In genomic region chr3L:10666511-10667003, dm6 we compare ENCODE assay signal across 5 fruit fly cellular contexts.
TF ChIP-seq lines count a peak whose summit lies in the region.

No protein-coding gene starts in this region.

- no peak for TF ChIP-seq CTCF in whole organism, embryonic (GFP tag; optimal IDR thresholded peaks at IDR 0.05; lab: Kevin White, UChicago)

TF ChIP-seq in whole organism, 6 proteins besides CTCF, POLR2A, EP300 and RAD21:
- TF ChIP-seq psq (optimal IDR thresholded peaks at IDR 0.05; lab: Kevin White, UChicago) (no peak), usp (GFP tag; optimal IDR thresholded peaks at IDR 0.05; lab: Kevin White, UChicago) (no peak), pan (optimal IDR thresholded peaks at IDR 0.05; lab: Kevin White, UChicago) (no peak), Dll (optimal IDR thresholded peaks at IDR 0.05; lab: Kevin White, UChicago) (peak; percentile 56)

TF ChIP-seq in whole organism, embryonic, 481 proteins besides CTCF, POLR2A, EP300 and RAD21 (continues in another document):
- peak; percentile 95 for TF ChIP-seq gcm (GFP tag; optimal IDR thresholded peaks at IDR 0.05; lab: Kevin White, UChicago)
- no peak for TF ChIP-seq luna (GFP tag; optimal IDR thresholded peaks at IDR 0.05; lab: Kevin White, UChicago)
- peak; percentile 12 for TF ChIP-seq CG15479 (GFP tag; optimal IDR thresholded peaks at IDR 0.05; lab: Kevin White, UChicago)
- TF ChIP-seq sens (GFP tag; lab: Kevin White, UChicago), result peak; percentile 46
- no peak for TF ChIP-seq CG3726 (GFP tag; IDR thresholded peaks at IDR 0.05; lab: Robert Waterston, UW)
- peak; percentile 57 for TF ChIP-seq CG5245 (GFP tag; optimal IDR thresholded peaks at IDR 0.05; lab: Kevin White, UChicago)
- TF ChIP-seq CG11093 (GFP tag; IDR thresholded peaks at IDR 0.05; lab: Robert Waterston, UW), result no peak
- TF ChIP-seq dmrt11E (tag; optimal IDR thresholded peaks at IDR 0.05; lab: Kevin White, UChicago), result no peak
- no peak for TF ChIP-seq Side (GFP tag; optimal IDR thresholded peaks at IDR 0.05; lab: Kevin White, UChicago)
- no peak for TF ChIP-seq gce (GFP tag; IDR thresholded peaks at IDR 0.05; lab: Robert Waterston, UW)
- TF ChIP-seq CG1832 (GFP tag; optimal IDR thresholded peaks at IDR 0.05; lab: Kevin White, UChicago), result peak; percentile 25
- peak; percentile 33 for TF ChIP-seq CG15514 (GFP tag; optimal IDR thresholded peaks at IDR 0.05; lab: Kevin White, UChicago)
- no peak for TF ChIP-seq Dfd (GFP tag; optimal IDR thresholded peaks at IDR 0.05; lab: Kevin White, UChicago)
- TF ChIP-seq psq (GFP tag; optimal IDR thresholded peaks at IDR 0.05; lab: Kevin White, UChicago), result peak; percentile 45
- TF ChIP-seq crol (GFP tag; IDR thresholded peaks at IDR 0.05; lab: Robert Waterston, UW), result peak; percentile 81
- TF ChIP-seq Ets65A (GFP tag; lab: Kevin White, UChicago), result peak; percentile 20
- TF ChIP-seq kah (GFP tag; optimal IDR thresholded peaks at IDR 0.05; lab: Kevin White, UChicago), result peak; percentile 70
- no peak for TF ChIP-seq Abd-B (GFP tag; optimal IDR thresholded peaks at IDR 0.05; lab: Kevin White, UChicago)
- TF ChIP-seq CG6791 (GFP tag; IDR thresholded peaks at IDR 0.05; lab: Robert Waterston, UW; ENCODE audit: partially characterized antibody), result peak; percentile 68; the same call in 2 of the 3 replicates
- TF ChIP-seq Trl (optimal IDR thresholded peaks at IDR 0.05; lab: Kevin White, UChicago), result peak; percentile 4 to 16
- TF ChIP-seq Trl (GFP tag; optimal IDR thresholded peaks at IDR 0.05; lab: Kevin White, UChicago), result no peak
- no peak for TF ChIP-seq HLH4C (GFP tag; IDR thresholded peaks at IDR 0.05; lab: Robert Waterston, UW; ENCODE audit: partially characterized antibody)

TF ChIP-seq in whole organism, prepupa, 60 proteins besides CTCF, POLR2A, EP300 and RAD21:
- TF ChIP-seq eg (GFP tag; IDR thresholded peaks at IDR 0.05; lab: Robert Waterston, UW) (peak; percentile 50; the same call in 1 of the 3 replicates), salr (GFP tag; optimal IDR thresholded peaks at IDR 0.05; lab: Kevin White, UChicago) (no peak), Eip78C (GFP tag; lab: Kevin White, UChicago) (no peak), CG11762 (GFP tag; optimal IDR thresholded peaks at IDR 0.05; lab: Kevin White, UChicago; ENCODE audit: insufficient read depth) (no peak), Hr38 (GFP tag; optimal IDR thresholded peaks at IDR 0.05; lab: Kevin White, UChicago) (no peak)

TF ChIP-seq in whole organism, pupa, 21 proteins besides CTCF, POLR2A, EP300 and RAD21:
- TF ChIP-seq CG12605 (GFP tag; IDR thresholded peaks at IDR 0.05; lab: Robert Waterston, UW), result no peak
- no peak for TF ChIP-seq CG8301 (tag; optimal IDR thresholded peaks at IDR 0.05; lab: Kevin White, UChicago)
- no peak for TF ChIP-seq Pif1A (GFP tag; optimal IDR thresholded peaks at IDR 0.05; lab: Kevin White, UChicago)
- TF ChIP-seq CG8159 (tag; optimal IDR thresholded peaks at IDR 0.05; lab: Kevin White, UChicago), result no peak
- TF ChIP-seq CG9948 (tag; optimal IDR thresholded peaks at IDR 0.05; lab: Kevin White, UChicago), result no peak
- TF ChIP-seq CG15710 (tag; optimal IDR thresholded peaks at IDR 0.05; lab: Kevin White, UChicago), result no peak
- TF ChIP-seq CG10348 (GFP tag; IDR thresholded peaks at IDR 0.05; lab: Robert Waterston, UW), result 0 out of 2 replicates have a peak, but pooled peaks have one; percentile 7
- peak; percentile 61 for TF ChIP-seq CG13204 (GFP tag; optimal IDR thresholded peaks at IDR 0.05; lab: Kevin White, UChicago)
- TF ChIP-seq EcR (GFP tag; optimal IDR thresholded peaks at IDR 0.05; lab: Kevin White, UChicago), result peak; percentile 2
- TF ChIP-seq gl (tag; optimal IDR thresholded peaks at IDR 0.05; lab: Kevin White, UChicago), result no peak
- TF ChIP-seq Snoo (tag; optimal IDR thresholded peaks at IDR 0.05; lab: Kevin White, UChicago), result no peak
- no peak for TF ChIP-seq Pif1B (GFP tag; optimal IDR thresholded peaks at IDR 0.05; lab: Kevin White, UChicago)
- TF ChIP-seq fd96Ca (GFP tag; IDR thresholded peaks at IDR 0.05; lab: Robert Waterston, UW), result peak; percentile 41; the same call in 2 of the 3 replicates
- TF ChIP-seq CG34367 (tag; optimal IDR thresholded peaks at IDR 0.05; lab: Kevin White, UChicago), result no peak
- TF ChIP-seq CG4496 (GFP tag; IDR thresholded peaks at IDR 0.05; lab: Robert Waterston, UW), result no peak
- no peak for TF ChIP-seq CG17806 (tag; optimal IDR thresholded peaks at IDR 0.05; lab: Kevin White, UChicago)
- 0 out of 2 replicates have a peak, but pooled peaks have one; percentile 50 for TF ChIP-seq CG32121 (GFP tag; IDR thresholded peaks at IDR 0.05; lab: Robert Waterston, UW)
- TF ChIP-seq CG14655 (GFP tag; optimal IDR thresholded peaks at IDR 0.05; lab: Kevin White, UChicago), result no peak
- no peak for TF ChIP-seq D1 (tag; optimal IDR thresholded peaks at IDR 0.05; lab: Kevin White, UChicago)
- TF ChIP-seq rn (GFP tag; IDR thresholded peaks at IDR 0.05; lab: Robert Waterston, UW), result no peak
- TF ChIP-seq Ets98B (GFP tag; IDR thresholded peaks at IDR 0.05; lab: Robert Waterston, UW), result no peak

TF ChIP-seq in whole organism, wandering third instar larva, 38 proteins besides CTCF, POLR2A, EP300 and RAD21:
- TF ChIP-seq psq (GFP tag; optimal IDR thresholded peaks at IDR 0.05; lab: Kevin White, UChicago) (peak; percentile 95), Dif (GFP tag; optimal IDR thresholded peaks at IDR 0.05; lab: Kevin White, UChicago; ENCODE audit: partially characterized antibody) (peak; percentile 68), rgr (GFP tag; optimal IDR thresholded peaks at IDR 0.05; lab: Kevin White, UChicago) (no peak), Hr83 (GFP tag; optimal IDR thresholded peaks at IDR 0.05; lab: Kevin White, UChicago; ENCODE audit: poor library complexity, severe bottlenecking) (no peak), Rel (GFP tag; optimal IDR thresholded peaks at IDR 0.05; lab: Kevin White, UChicago) (no peak), Rel (tag; optimal IDR thresholded peaks at IDR 0.05; lab: Kevin White, UChicago) (peak; percentile 93)
